Worm (Caenorhabditis elegans): ENCODE measurements around the gene C50C3.12.
A peak's percentile ranks its signal among the peaks of the same experiment; 100 is the strongest.

C50C3.12 gene

DNA sequence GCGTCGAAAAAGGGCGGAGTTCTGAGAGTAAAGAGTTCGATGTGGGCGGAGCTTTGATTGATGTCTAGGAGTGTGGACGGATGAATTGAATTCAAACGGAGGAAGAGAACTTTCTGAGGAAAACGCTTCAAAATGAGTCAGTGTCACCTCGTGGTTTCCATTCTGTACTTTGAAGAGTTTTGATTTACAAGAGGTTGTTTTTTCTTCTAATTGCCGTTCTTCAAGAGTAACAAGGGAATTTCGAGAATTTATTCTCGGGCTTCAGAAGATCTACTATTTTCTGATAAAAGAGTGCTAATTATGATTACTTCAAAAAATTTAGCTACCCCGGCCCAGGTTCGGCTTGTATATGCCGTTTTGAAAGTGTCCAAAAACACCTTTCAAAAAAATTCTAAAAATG, at the start of gene C50C3.12:
TSS of gene C50C3.12 (plus strand) at position 301 of the 400 bp plus-strand sequence.
- peak; percentile 0 for TF ChIP-seq fkh-10 (GFP tag; optimal IDR thresholded peaks at IDR 0.05)
- TF ChIP-seq lir-3 (tag; optimal IDR thresholded peaks at IDR 0.05): no peak

DNA sequence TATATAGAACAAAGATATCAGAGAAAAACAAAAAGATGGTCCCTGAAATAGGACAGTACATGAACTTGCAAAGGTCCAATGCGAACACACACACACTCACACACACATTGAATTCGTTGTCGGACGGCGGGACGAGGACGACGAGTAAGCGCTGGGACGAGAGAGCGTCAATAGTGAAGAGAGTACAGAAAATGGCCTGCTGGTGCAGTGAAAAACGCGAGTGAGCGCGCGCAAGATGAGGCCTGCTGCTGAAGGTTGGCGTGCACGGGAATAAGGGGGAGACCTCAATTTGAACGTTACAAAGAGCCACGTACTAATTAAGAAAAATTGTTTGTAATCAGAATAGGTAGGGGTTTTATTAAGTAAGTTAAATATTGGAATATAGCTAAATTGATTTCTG, 49.4 kb upstream of the C50C3.12 start:
- TF ChIP-seq dmd-6 (GFP tag; IDR thresholded peaks at IDR 0.05) (peak; percentile 33; the same call in 1 of the 2 replicates), aha-1 (tag) (peak; percentile 85), fkh-10 (GFP tag; optimal IDR thresholded peaks at IDR 0.05) (no peak), duxl-1 (tag; optimal IDR thresholded peaks at IDR 0.05; ENCODE audit: poor library complexity) (no peak), jun-1 (tag; optimal IDR thresholded peaks at IDR 0.05) (no peak), nhr-42 (GFP tag; IDR thresholded peaks at IDR 0.05) (no peak), aly-2 (tag; optimal IDR thresholded peaks at IDR 0.05) (no peak), zip-11 (GFP tag; IDR thresholded peaks at IDR 0.05) (no peak), nhr-111 (GFP tag; optimal IDR thresholded peaks at IDR 0.05) (no peak), snpc-4 (tag; optimal IDR thresholded peaks at IDR 0.05) (no peak), spr-3 (GFP tag; optimal IDR thresholded peaks at IDR 0.05) (no peak), mep-1 (tag; optimal IDR thresholded peaks at IDR 0.05) (peak; percentile 27), mes-2 (tag; optimal IDR thresholded peaks at IDR 0.05; ENCODE audit: poor library complexity, severe bottlenecking) (peak; percentile 12), egl-27 (tag; optimal IDR thresholded peaks at IDR 0.05) (no peak), hmg-1.1 (GFP tag; IDR thresholded peaks at IDR 0.05) (peak; percentile 47), hlh-11 (tag; optimal IDR thresholded peaks at IDR 0.05) (peak; percentile 47), mxl-3 (GFP tag; optimal IDR thresholded peaks at IDR 0.05) (peak; percentile 41), rbr-2 (tag; optimal IDR thresholded peaks at IDR 0.05) (peak; percentile 13), mdl-1 (tag; optimal IDR thresholded peaks at IDR 0.05) (peak in 1 of 2 experiments; percentile 11), lsy-2 (tag; optimal IDR thresholded peaks at IDR 0.05) (peak in 1 of 2 experiments; percentile 36), egl-43 (GFP tag; IDR thresholded peaks at IDR 0.05) (0 out of 2 replicates have a peak, but pooled peaks have one; percentile 36), nhr-6 (tag; optimal IDR thresholded peaks at IDR 0.05) (peak; percentile 14), nhr-28 (tag; optimal IDR thresholded peaks at IDR 0.05) (peak; percentile 46), hlh-30 (tag; optimal IDR thresholded peaks at IDR 0.05; ENCODE audit: insufficient read depth) (peak; percentile 45)

DNA sequence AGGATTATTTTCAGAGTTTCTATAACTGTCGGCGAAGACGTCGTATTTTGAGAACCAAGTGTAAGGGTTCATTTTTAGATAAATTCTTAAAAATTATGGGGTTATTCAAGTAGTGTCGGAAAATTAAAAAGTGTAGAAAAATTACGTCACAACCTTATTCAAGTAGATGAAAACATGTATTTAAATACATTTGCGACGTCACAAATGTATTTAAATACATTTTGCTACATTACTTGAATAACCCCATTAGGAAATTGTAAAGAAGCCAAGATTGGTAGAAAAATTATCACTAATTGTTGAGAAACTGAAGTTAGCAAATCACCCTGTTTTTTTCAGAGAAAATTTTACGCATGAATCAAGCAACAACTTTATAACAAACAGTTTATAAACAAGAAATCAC, 47.2 kb upstream of the C50C3.12 start:
- 0 out of 2 replicates have a peak, but pooled peaks have one; percentile 24 for TF ChIP-seq arid-1 (GFP tag; conservative IDR thresholded peaks at IDR 0.05)
- TF ChIP-seq snpc-1.2 (GFP tag; IDR thresholded peaks at IDR 0.05): peak; percentile 52; the same call in 1 of the 2 replicates
- peak; percentile 65 for TF ChIP-seq Y48G9A.11 (GFP tag; IDR thresholded peaks at IDR 0.05)
- no peak for TF ChIP-seq hmg-1.1 (GFP tag; IDR thresholded peaks at IDR 0.05)
- TF ChIP-seq pqm-1 (tag; optimal IDR thresholded peaks at IDR 0.05): no peak
- TF ChIP-seq lin-38 (GFP tag; IDR thresholded peaks at IDR 0.05): peak; percentile 58
- peak; percentile 63 for TF ChIP-seq F49E8.2 (tag; optimal IDR thresholded peaks at IDR 0.05; ENCODE audit: borderline replicate concordance)
- TF ChIP-seq nhr-111 (GFP tag; optimal IDR thresholded peaks at IDR 0.05): no peak
- TF ChIP-seq pha-4 (GFP tag; IDR thresholded peaks at IDR 0.05): peak; percentile 44; the same call in 1 of the 2 replicates
- no peak for TF ChIP-seq pha-4 (tag; optimal IDR thresholded peaks at IDR 0.05)

DNA sequence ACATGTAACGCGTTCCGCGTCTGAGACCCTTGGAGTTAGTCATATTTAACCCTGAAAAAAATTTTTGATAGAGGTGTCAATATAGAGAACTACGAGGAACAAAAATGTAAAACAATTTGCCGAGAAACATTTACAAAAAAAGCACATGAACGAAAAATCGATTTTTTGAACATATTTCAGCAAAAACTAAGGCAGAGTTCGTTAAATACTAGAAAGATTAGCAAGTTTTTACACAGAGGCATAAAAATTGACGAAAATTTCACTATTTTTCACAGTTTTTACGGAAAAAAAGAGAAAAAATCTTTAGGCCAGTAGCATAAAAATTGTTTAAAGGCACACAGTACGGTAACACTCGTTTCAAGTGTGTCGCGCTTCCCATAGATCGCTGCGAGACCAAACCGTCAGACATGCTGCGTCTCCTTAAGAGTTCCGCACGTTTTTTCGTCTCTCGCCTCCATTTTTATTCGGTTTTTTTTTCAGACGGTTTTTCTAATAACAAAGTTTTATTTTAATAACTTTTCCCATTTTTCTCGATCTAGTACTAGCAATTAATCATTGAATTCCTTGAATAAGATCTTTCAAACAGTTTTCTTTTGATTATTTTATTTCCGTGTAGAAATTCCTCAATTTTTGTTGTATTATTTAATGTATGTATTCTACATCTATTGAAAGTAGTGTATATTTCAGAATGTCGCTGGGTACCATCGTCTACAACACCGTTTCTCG, 46.0 kb upstream of the C50C3.12 start, which contains the start of the genes rpl-21 and C14B9.10:
TSS of gene rpl-21 (minus strand) at position 51 of the 726 bp plus-strand sequence.
TSS of gene C14B9.10 (plus strand) at position 676 of the 726 bp plus-strand sequence.
- TF ChIP-seq mdl-1 (tag; optimal IDR thresholded peaks at IDR 0.05) (peak in 1 of 2 experiments; percentile 45), hlh-30 (tag; optimal IDR thresholded peaks at IDR 0.05; ENCODE audit: insufficient read depth) (peak; percentile 80), pqm-1 (tag; optimal IDR thresholded peaks at IDR 0.05) (no peak), fos-1 (tag; optimal IDR thresholded peaks at IDR 0.05) (no peak), D1046.2 (GFP tag; IDR thresholded peaks at IDR 0.05) (peak; percentile 99), nhr-42 (GFP tag; IDR thresholded peaks at IDR 0.05) (no peak), pha-4 (GFP tag; IDR thresholded peaks at IDR 0.05) (no peak), pha-4 (tag; optimal IDR thresholded peaks at IDR 0.05) (peak; percentile 51), unc-130 (GFP tag; optimal IDR thresholded peaks at IDR 0.05) (peak; percentile 84), hif-1 (tag; optimal IDR thresholded peaks at IDR 0.05) (peak in 1 of 2 experiments; percentile 38), nhr-11 (tag; optimal IDR thresholded peaks at IDR 0.05) (peak; percentile 67), madf-5 (GFP tag; IDR thresholded peaks at IDR 0.05) (no peak), lin-38 (GFP tag; IDR thresholded peaks at IDR 0.05) (peak; percentile 75), ztf-7 (tag; optimal IDR thresholded peaks at IDR 0.05) (peak; percentile 24), ces-1 (GFP tag; optimal IDR thresholded peaks at IDR 0.05) (no peak), ZK546.5 (tag; optimal IDR thresholded peaks at IDR 0.05) (no peak), T20F7.1 (GFP tag; optimal IDR thresholded peaks at IDR 0.05) (peak; percentile 79), unc-62 (GFP tag; optimal IDR thresholded peaks at IDR 0.05 in 1 of 2) (peak in 1 of 2 experiments; percentile 1), unc-62 (tag; optimal IDR thresholded peaks at IDR 0.05) (no peak)

Data from whole organism, L4 larva.